Worm (Caenorhabditis elegans) whole organism, L4/young adult: ENCODE results near the gene end-3.

Experiments
- W03F9.2 ChIP-seq: fragments of 150-350 bp; optimal IDR thresholded peaks from 2 replicates; lab custom pipeline; 2014; ENCODE audit warnings: missing biosample characterization, missing genetic modification characterization
- him-1 ChIP-seq: sonication (generic microtip); optimal IDR thresholded peaks from 2 replicates; lab custom pipeline; 2016; ENCODE audit warnings: missing genotype, missing genetic modification reagents, missing genetic modification characterization, missing compliant biosample characterization

DNA sequence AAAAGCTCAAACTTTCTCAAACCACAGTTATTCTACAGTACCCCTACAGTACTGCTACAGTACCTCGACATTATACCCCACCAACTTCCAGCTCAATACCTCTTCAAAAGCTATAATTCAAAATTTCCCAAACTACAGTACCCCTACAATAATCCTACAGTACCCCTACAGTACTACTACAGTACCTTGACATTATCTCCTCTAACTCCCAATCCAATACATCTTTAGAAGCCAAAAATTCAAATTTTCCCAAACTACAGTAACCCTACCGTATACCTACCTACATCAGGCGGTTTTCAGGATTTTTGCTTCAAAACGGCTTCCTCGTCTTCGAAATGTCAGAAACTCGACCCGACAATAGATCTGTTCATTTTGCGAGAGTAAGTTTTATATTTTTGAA, 43.0 kb downstream of the end-3 start, which contains the start of gene F58D12.3:
- TF ChIP-seq W03F9.2 (tag; lab: Kevin White, UChicago) (no peak), him-1 (tag; lab: Kevin White, UChicago) (no peak)
